Worm (Caenorhabditis elegans) whole organism, young adult: ENCODE measurements around the gene C42C1.8.

Source experiments
- C06A6.2 ChIP-seq: fragments of 200-800 bp; sonication (Bioruptor generic); conservative IDR thresholded peaks from 2 replicates; pipeline ENCODE4 v1.3.6; 2022; ENCODE audit warnings: missing genetic modification characterization, missing compliant biosample characterization
- F57A8.1 ChIP-seq: fragments of 200-800 bp; sonication (Bioruptor generic); optimal IDR thresholded peaks from 2 replicates; lab custom pipeline; 2018; ENCODE audit warnings: mild to moderate bottlenecking, missing genetic modification characterization, moderate library complexity, missing compliant biosample characterization
- ccch-3 ChIP-seq: fragments of 200-800 bp; sonication (Bioruptor generic); optimal IDR thresholded peaks from 2 replicates; lab custom pipeline; 2018; ENCODE audit warnings: mild to moderate bottlenecking, missing genetic modification characterization, missing compliant biosample characterization
- egl-18 ChIP-seq: fragments of 200-800 bp; sonication (Bioruptor generic); IDR thresholded peaks from 2 replicates; pipeline ENCODE4 v1.3.6; 2022; ENCODE audit warnings: missing genetic modification reagents, missing genetic modification characterization, missing compliant biosample characterization
- lsy-27 ChIP-seq: sonication (generic microtip); optimal IDR thresholded peaks from 2 replicates; lab custom pipeline; 2017; ENCODE audit warnings: missing genetic modification characterization, mild to moderate bottlenecking, missing compliant biosample characterization, antibody characterized with exemption, missing genotype, borderline replicate concordance; ENCODE audit not compliant: insufficient read depth
- mcd-1 ChIP-seq: fragments of 200-800 bp; sonication (Bioruptor generic); IDR thresholded peaks from 2 replicates; pipeline ENCODE4 v1.3.6; 2022; ENCODE audit warnings: missing genetic modification reagents, missing genetic modification characterization, missing compliant biosample characterization
- nfya-1 ChIP-seq: sonication (generic microtip); optimal IDR thresholded peaks from 2 replicates; lab custom pipeline; 2017; ENCODE audit warnings: antibody characterized with exemption, missing compliant biosample characterization, missing genetic modification characterization, borderline replicate concordance; ENCODE audit not compliant: insufficient read depth
- ztf-6 ChIP-seq: fragments of 200-800 bp; sonication (Bioruptor generic); IDR thresholded peaks from 2 replicates; pipeline ENCODE4 v1.3.6; 2022; ENCODE audit warnings: missing genetic modification reagents, missing genetic modification characterization, missing compliant biosample characterization

DNA sequence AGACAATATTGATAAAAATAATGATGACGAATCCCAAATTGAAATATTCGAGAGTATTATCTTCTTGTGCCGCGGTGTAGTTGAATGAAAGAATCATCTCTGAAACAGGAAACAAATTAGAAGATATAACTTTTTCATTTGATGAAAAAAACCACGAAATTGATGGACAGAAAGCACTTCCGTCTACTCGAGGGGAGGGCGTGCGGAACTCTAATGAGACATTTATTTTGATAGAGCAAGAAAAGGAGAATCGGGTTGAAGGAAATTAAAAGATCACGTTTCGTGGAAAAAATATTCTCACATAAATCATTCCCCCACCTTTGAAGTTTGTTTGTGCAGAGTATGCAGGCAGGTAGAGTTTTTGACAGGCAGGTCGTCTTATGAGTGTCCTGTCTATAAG lies 29.5 kb upstream of the C42C1.8 start, which contains the start of gene sre-14:
- no peak for TF ChIP-seq lsy-27 (tag; lab: Kevin White, UChicago)
- TF ChIP-seq F57A8.1 (GFP tag; lab: Kevin White, UChicago): no peak
- no peak for TF ChIP-seq C06A6.2 (GFP tag; lab: Robert Waterston, UW)
- TF ChIP-seq egl-18 (GFP tag; lab: Robert Waterston, UW): no peak
- no peak for TF ChIP-seq ccch-3 (GFP tag; lab: Kevin White, UChicago)
- TF ChIP-seq nfya-1 (tag; lab: Kevin White, UChicago): no peak
- no peak for TF ChIP-seq ztf-6 (GFP tag; lab: Robert Waterston, UW)
- no peak for TF ChIP-seq mcd-1 (GFP tag; lab: Robert Waterston, UW)
